Worm (Caenorhabditis elegans) whole organism, L4 larva: ENCODE results near the gene F47B8.8.

ENCODE experiments used
- ama-1 ChIP-seq: fragments of 150-350 bp; optimal IDR thresholded peaks from 2 replicates; lab custom pipeline; 2014; ENCODE audit warnings: inconsistent platforms, mixed read lengths
- ceh-82 ChIP-seq: sonication (generic microtip); optimal IDR thresholded peaks from 2 replicates; lab custom pipeline; 2017; ENCODE audit warnings: missing biosample characterization, missing genetic modification characterization
- dpl-1 ChIP-seq: fragments of 150-350 bp; optimal IDR thresholded peaks from 2 replicates; lab custom pipeline; 2014; ENCODE audit warnings: missing biosample characterization, missing genetic modification reagents, missing genetic modification characterization
- fkh-10 ChIP-seq: fragments of 150-350 bp; optimal IDR thresholded peaks from 2 replicates; lab custom pipeline; 2014; ENCODE audit warnings: missing biosample characterization, missing genetic modification reagents, missing genetic modification characterization
- jun-1 ChIP-seq: fragments of 150-350 bp; optimal IDR thresholded peaks from 2 replicates; lab custom pipeline; 2014; ENCODE audit warnings: missing biosample characterization, missing genetic modification reagents, missing genetic modification characterization
- mdt-29 ChIP-seq: fragments of 200-800 bp; sonication (Bioruptor generic); IDR thresholded peaks from 2 replicates; pipeline ENCODE4 v1.3.6; 2022; ENCODE audit warnings: missing genetic modification reagents, missing genetic modification characterization, missing compliant biosample characterization
- nhr-25 ChIP-seq: sonication (generic microtip); optimal IDR thresholded peaks from 2 replicates; lab custom pipeline; 2017; ENCODE audit warnings: missing genetic modification characterization, mild to moderate bottlenecking, missing compliant biosample characterization, antibody characterized with exemption, moderate library complexity, borderline replicate concordance; ENCODE audit not compliant: insufficient read depth
- pqm-1 ChIP-seq: sonication (generic microtip); optimal IDR thresholded peaks from 2 replicates; lab custom pipeline; 2017; ENCODE audit warnings: missing biosample characterization, missing genetic modification characterization
- snpc-4 ChIP-seq: fragments of 150-350 bp; optimal IDR thresholded peaks from 2 replicates; lab custom pipeline; 2014; ENCODE audit warnings: missing biosample characterization, missing genetic modification characterization

- no peak for TF ChIP-seq jun-1
- TF ChIP-seq snpc-4 (tag; lab: Kevin White, UChicago), result no peak
- no peak for TF ChIP-seq pqm-1
- TF ChIP-seq mdt-29 (GFP tag; lab: Robert Waterston, UW), result no peak
- TF ChIP-seq ama-1 (lab: Kevin White, UChicago), result no peak
- TF ChIP-seq dpl-1, result no peak
- TF ChIP-seq nhr-25, result no peak
- no peak for TF ChIP-seq ceh-82 (tag; lab: Kevin White, UChicago)
- no peak for TF ChIP-seq fkh-10 (GFP tag; lab: Kevin White, UChicago)
Observed at ce11 chrV:14327776-14328175, 3.8 kb upstream of the F47B8.8 start, which contains the start of gene F47B8.5.
